Fruit fly (Drosophila melanogaster): ENCODE measurements around the gene CG6576.
A peak's percentile ranks its signal among the peaks of the same experiment; 100 is the strongest.

The CG6576 gene

DNA sequence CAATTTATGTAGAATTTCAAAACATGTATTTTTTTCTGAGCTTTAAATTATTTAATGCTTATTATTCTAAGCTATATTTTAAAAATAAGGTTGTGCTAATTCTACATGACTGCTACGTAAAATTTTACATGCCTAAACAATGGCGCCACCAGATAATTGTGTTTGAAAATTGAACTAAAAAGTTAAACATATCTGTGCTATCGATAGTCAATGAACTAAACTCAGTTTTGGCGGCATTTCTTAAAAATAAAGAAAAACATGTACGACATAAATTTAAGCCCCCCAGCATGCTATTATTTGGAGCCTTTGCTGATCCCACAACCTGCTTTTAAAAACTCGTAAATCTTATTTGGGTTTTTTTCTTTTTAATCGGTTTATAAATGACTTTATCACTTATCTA is 37.2 kb upstream of the CG6576 start (continued):
- peak; percentile 7 for TF ChIP-seq CG13624 (GFP tag; optimal IDR thresholded peaks at IDR 0.05)
- peak; percentile 75 for TF ChIP-seq E2f1 (GFP tag; IDR thresholded peaks at IDR 0.05)
- no peak for TF ChIP-seq pros (GFP tag; optimal IDR thresholded peaks at IDR 0.05)
- TF ChIP-seq Ets65A (GFP tag): peak; percentile 29
- peak; percentile 92 for TF ChIP-seq CG15514 (GFP tag; optimal IDR thresholded peaks at IDR 0.05)
- peak; percentile 55; the same call in 1 of the 3 replicates for TF ChIP-seq Doc3 (GFP tag; IDR thresholded peaks at IDR 0.05; ENCODE audit: partially characterized antibody)
- peak; percentile 56 for TF ChIP-seq vnd (GFP tag; IDR thresholded peaks at IDR 0.05; ENCODE audit: partially characterized antibody)
- TF ChIP-seq GATAe (GFP tag; conservative IDR thresholded peaks at IDR 0.05): no peak
- peak; percentile 0 for TF ChIP-seq CG33213 (GFP tag; optimal IDR thresholded peaks at IDR 0.05)
- TF ChIP-seq bigmax (GFP tag; optimal IDR thresholded peaks at IDR 0.05): peak; percentile 20
- no peak for TF ChIP-seq Hand (GFP tag; optimal IDR thresholded peaks at IDR 0.05)
- no peak for TF ChIP-seq run (tag; optimal IDR thresholded peaks at IDR 0.05)
- TF ChIP-seq CTCF (GFP tag; optimal IDR thresholded peaks at IDR 0.05): peak; percentile 97
- no peak for TF ChIP-seq CG11093 (GFP tag; IDR thresholded peaks at IDR 0.05)
- TF ChIP-seq slou (GFP tag; optimal IDR thresholded peaks at IDR 0.05): no peak
- peak; percentile 31; the same call in 1 of the 2 replicates for TF ChIP-seq CG2129 (GFP tag; IDR thresholded peaks at IDR 0.05; ENCODE audit: partially characterized antibody)
- peak; percentile 9 for TF ChIP-seq Nf-YC (tag; optimal IDR thresholded peaks at IDR 0.05)
- TF ChIP-seq CG11504 (tag; optimal IDR thresholded peaks at IDR 0.05): peak; percentile 52
- no peak for TF ChIP-seq gce (GFP tag; IDR thresholded peaks at IDR 0.05)
- peak; percentile 76 for TF ChIP-seq BEAF-32 (GFP tag; optimal IDR thresholded peaks at IDR 0.05)
- peak; percentile 19 for TF ChIP-seq CG17359 (tag; optimal IDR thresholded peaks at IDR 0.05)
- TF ChIP-seq fu2 (GFP tag; optimal IDR thresholded peaks at IDR 0.05): no peak
- TF ChIP-seq CG17829 (tag; optimal IDR thresholded peaks at IDR 0.05): peak; percentile 58
- TF ChIP-seq stwl (tag; optimal IDR thresholded peaks at IDR 0.05): peak; percentile 90
- 0 out of 3 replicates have a peak, but pooled peaks have one; percentile 41 for TF ChIP-seq ci (GFP tag; IDR thresholded peaks at IDR 0.05)
- TF ChIP-seq Rfx (GFP tag; IDR thresholded peaks at IDR 0.05): 0 out of 2 replicates have a peak, but pooled peaks have one; percentile 30
- TF ChIP-seq Opbp (GFP tag; IDR thresholded peaks at IDR 0.05; ENCODE audit: partially characterized antibody): peak; percentile 83
- 0 out of 3 replicates have a peak, but pooled peaks have one; percentile 3 for TF ChIP-seq zfh1 (GFP tag; IDR thresholded peaks at IDR 0.05)
- TF ChIP-seq Myb (GFP tag; optimal IDR thresholded peaks at IDR 0.05): peak; percentile 30
- TF ChIP-seq Nf-YB (GFP tag; optimal IDR thresholded peaks at IDR 0.05): no peak
- no peak for TF ChIP-seq fd102C (GFP tag; optimal IDR thresholded peaks at IDR 0.05)
- no peak for TF ChIP-seq gcm2 (GFP tag; optimal IDR thresholded peaks at IDR 0.05)
- no peak for TF ChIP-seq CG8924 (tag; optimal IDR thresholded peaks at IDR 0.05)
- TF ChIP-seq CG34224 (GFP tag; IDR thresholded peaks at IDR 0.05; ENCODE audit: partially characterized antibody): peak; percentile 78
- peak; percentile 18 for TF ChIP-seq CG2120 (GFP tag; optimal IDR thresholded peaks at IDR 0.05)
- peak; percentile 16 for TF ChIP-seq gfzf (GFP tag; optimal IDR thresholded peaks at IDR 0.05)
- no peak for TF ChIP-seq CG17802 (tag; optimal IDR thresholded peaks at IDR 0.05)
- no peak for TF ChIP-seq scrt (GFP tag; optimal IDR thresholded peaks at IDR 0.05)
- no peak for TF ChIP-seq CG13424 (tag; optimal IDR thresholded peaks at IDR 0.05)
- TF ChIP-seq CG8944 (GFP tag; optimal IDR thresholded peaks at IDR 0.05): no peak
- TF ChIP-seq phol (tag; optimal IDR thresholded peaks at IDR 0.05): peak; percentile 46
- peak; percentile 71 for TF ChIP-seq HLH4C (GFP tag; IDR thresholded peaks at IDR 0.05; ENCODE audit: partially characterized antibody)
- TF ChIP-seq knrl (GFP tag; IDR thresholded peaks at IDR 0.05; ENCODE audit: partially characterized antibody): peak; percentile 77
- TF ChIP-seq trem (tag; optimal IDR thresholded peaks at IDR 0.05): peak; percentile 74
- TF ChIP-seq CG17186 (GFP tag; optimal IDR thresholded peaks at IDR 0.05): no peak
- TF ChIP-seq CG5180 (GFP tag; optimal IDR thresholded peaks at IDR 0.05): no peak
- TF ChIP-seq CG8290 (GFP tag; optimal IDR thresholded peaks at IDR 0.05): no peak
- peak in 1 of 2 experiments; percentile 24 for TF ChIP-seq CG8290 (tag; optimal IDR thresholded peaks at IDR 0.05)
- TF ChIP-seq CG1603 (tag; optimal IDR thresholded peaks at IDR 0.05): peak; percentile 60
- no peak for TF ChIP-seq CG14050 (GFP tag; IDR thresholded peaks at IDR 0.05)
